Worm (Caenorhabditis elegans): ENCODE measurements around the gene jmjd-3.3.
A peak's percentile ranks its signal among the peaks of the same experiment; 100 is the strongest.

jmjd-3.3 gene

ce11 chrX:13399221-13399620 lies 37.0 kb upstream of the jmjd-3.3 start, which contains the start of gene F02C12.2:
Gene F02C12.2 (minus strand): TSS chrX:13399321.
- TF ChIP-seq lsy-2 (tag; optimal IDR thresholded peaks at IDR 0.05): no peak
- TF ChIP-seq M03D4.4 (tag; optimal IDR thresholded peaks at IDR 0.05): no peak
- TF ChIP-seq nhr-237 (tag; optimal IDR thresholded peaks at IDR 0.05): no peak
- TF ChIP-seq mab-5 (tag; optimal IDR thresholded peaks at IDR 0.05): no peak
- TF ChIP-seq snpc-4 (tag; optimal IDR thresholded peaks at IDR 0.05): no peak
- TF ChIP-seq cnd-1 (tag; optimal IDR thresholded peaks at IDR 0.05): no peak
- no peak for TF ChIP-seq ces-1 (GFP tag; optimal IDR thresholded peaks at IDR 0.05)
- no peak for TF ChIP-seq ztf-11 (tag; optimal IDR thresholded peaks at IDR 0.05)
- TF ChIP-seq nhr-2 (tag; optimal IDR thresholded peaks at IDR 0.05): no peak
- TF ChIP-seq sptf-1 (tag; optimal IDR thresholded peaks at IDR 0.05): no peak
- TF ChIP-seq hlh-1 (tag; optimal IDR thresholded peaks at IDR 0.05): no peak
- no peak for TF ChIP-seq pha-4 (tag; optimal IDR thresholded peaks at IDR 0.05)
- no peak for TF ChIP-seq sem-2 (GFP tag; optimal IDR thresholded peaks at IDR 0.05)
- TF ChIP-seq lin-32 (GFP tag; optimal IDR thresholded peaks at IDR 0.05): no peak
- no peak for TF ChIP-seq ham-2 (GFP tag; optimal IDR thresholded peaks at IDR 0.05)
- no peak for TF ChIP-seq unc-62 (GFP tag; optimal IDR thresholded peaks at IDR 0.05)
- TF ChIP-seq zip-8 (tag; optimal IDR thresholded peaks at IDR 0.05): no peak
- no peak for TF ChIP-seq drap-1 (GFP tag; optimal IDR thresholded peaks at IDR 0.05)
- TF ChIP-seq lin-13 (tag; optimal IDR thresholded peaks at IDR 0.05): no peak

- TF ChIP-seq pha-4 (tag; optimal IDR thresholded peaks at IDR 0.05) (peak; percentile 35), ztf-11 (tag; optimal IDR thresholded peaks at IDR 0.05) (no peak), M03D4.4 (tag; optimal IDR thresholded peaks at IDR 0.05) (no peak), unc-62 (GFP tag; optimal IDR thresholded peaks at IDR 0.05) (no peak), hlh-1 (tag; optimal IDR thresholded peaks at IDR 0.05) (no peak), ceh-83 (GFP tag; optimal IDR thresholded peaks at IDR 0.05) (no peak)
Measured at ce11 chrX:13401311-13401710, 34.9 kb upstream of the jmjd-3.3 start.

DNA sequence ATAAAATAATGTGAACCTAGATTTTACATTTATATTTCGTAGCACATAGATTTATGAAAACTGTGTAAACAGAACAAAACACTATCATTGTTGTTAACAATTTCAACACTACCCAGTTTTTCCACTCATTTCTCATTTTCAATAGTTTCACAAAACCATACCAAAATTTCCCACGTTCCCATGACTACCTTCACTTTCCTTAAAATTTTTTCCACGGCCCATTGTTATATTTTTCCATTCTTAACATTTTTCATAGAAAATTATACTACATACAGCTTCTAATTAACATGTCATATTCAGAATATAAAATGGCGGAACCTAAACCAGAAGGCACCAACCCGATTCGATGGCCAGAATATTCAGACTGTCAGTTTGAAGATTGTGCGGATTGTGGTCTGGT lies 34.4 kb upstream of the jmjd-3.3 start, which contains the start of gene F02C12.1:
Gene F02C12.1, plus strand, starts transcription at position 301 of the 400 bp plus-strand sequence.
- no peak for TF ChIP-seq nhr-2 (tag; optimal IDR thresholded peaks at IDR 0.05)
- no peak for TF ChIP-seq nhr-237 (tag; optimal IDR thresholded peaks at IDR 0.05)
- no peak for TF ChIP-seq nhr-28 (tag; optimal IDR thresholded peaks at IDR 0.05)
- no peak for TF ChIP-seq zip-8 (tag; optimal IDR thresholded peaks at IDR 0.05)
- no peak for TF ChIP-seq drap-1 (GFP tag; optimal IDR thresholded peaks at IDR 0.05)
- TF ChIP-seq nhr-12 (tag; optimal IDR thresholded peaks at IDR 0.05): no peak
- TF ChIP-seq tbx-8 (GFP tag; optimal IDR thresholded peaks at IDR 0.05): no peak
- no peak for TF ChIP-seq mab-5 (tag; optimal IDR thresholded peaks at IDR 0.05)
- no peak for TF ChIP-seq ceh-43 (GFP tag; optimal IDR thresholded peaks at IDR 0.05)
- TF ChIP-seq nhr-76 (tag; optimal IDR thresholded peaks at IDR 0.05): no peak
- TF ChIP-seq mep-1 (tag; optimal IDR thresholded peaks at IDR 0.05): no peak
- no peak for TF ChIP-seq ceh-39 (tag; optimal IDR thresholded peaks at IDR 0.05)
- TF ChIP-seq lin-13 (tag; optimal IDR thresholded peaks at IDR 0.05): no peak
- no peak for TF ChIP-seq sem-2 (GFP tag; optimal IDR thresholded peaks at IDR 0.05)
- TF ChIP-seq bed-3 (GFP tag; optimal IDR thresholded peaks at IDR 0.05): no peak
- no peak for TF ChIP-seq M03D4.4 (tag; optimal IDR thresholded peaks at IDR 0.05)
- TF ChIP-seq ces-1 (GFP tag; optimal IDR thresholded peaks at IDR 0.05): no peak
- TF ChIP-seq elt-1 (tag; optimal IDR thresholded peaks at IDR 0.05; ENCODE audit: borderline replicate concordance, insufficient read depth): no peak
- no peak for TF ChIP-seq elt-3 (tag; optimal IDR thresholded peaks at IDR 0.05)

DNA sequence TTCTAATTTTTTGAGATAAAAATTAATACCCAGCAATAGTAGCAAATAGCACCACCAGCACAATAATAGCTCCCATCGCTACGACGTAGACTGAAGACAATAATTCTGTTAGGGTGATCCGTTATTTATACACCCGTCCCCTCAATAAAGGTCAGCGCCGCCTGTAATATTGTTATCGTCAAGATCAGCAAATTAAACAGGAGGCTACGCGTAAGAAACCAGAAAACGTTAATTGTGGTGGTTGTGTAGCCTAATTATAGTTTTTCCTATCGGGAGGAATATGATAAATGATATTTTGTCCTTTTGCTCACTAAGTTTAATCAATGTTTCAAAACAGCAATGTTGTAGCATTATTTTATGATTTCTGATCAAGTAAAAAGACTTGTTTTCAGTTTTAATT lies 26.7 kb upstream of the jmjd-3.3 start, which contains the start of the genes cyp-13B1 and C29F7.1:
Gene cyp-13B1, minus strand, starts transcription at position 101 of the 400 bp plus-strand sequence.
Gene C29F7.1, plus strand, starts transcription at position 394 of the 400 bp plus-strand sequence.
- no peak for TF ChIP-seq mab-5 (tag; optimal IDR thresholded peaks at IDR 0.05)
- no peak for TF ChIP-seq bed-3 (GFP tag; optimal IDR thresholded peaks at IDR 0.05)
- TF ChIP-seq nhr-28 (tag; optimal IDR thresholded peaks at IDR 0.05): no peak
- TF ChIP-seq ceh-43 (GFP tag; optimal IDR thresholded peaks at IDR 0.05): no peak
- TF ChIP-seq nhr-76 (tag; optimal IDR thresholded peaks at IDR 0.05): no peak
- no peak for TF ChIP-seq lsy-2 (tag; optimal IDR thresholded peaks at IDR 0.05)
- TF ChIP-seq mep-1 (tag; optimal IDR thresholded peaks at IDR 0.05): no peak
- TF ChIP-seq drap-1 (GFP tag; optimal IDR thresholded peaks at IDR 0.05): no peak
- TF ChIP-seq M03D4.4 (tag; optimal IDR thresholded peaks at IDR 0.05): no peak

- TF ChIP-seq unc-120 (tag; optimal IDR thresholded peaks at IDR 0.05; ENCODE audit: poor library complexity, severe bottlenecking) (no peak), lin-32 (GFP tag; optimal IDR thresholded peaks at IDR 0.05) (no peak), M03D4.4 (tag; optimal IDR thresholded peaks at IDR 0.05) (no peak), unc-62 (GFP tag; optimal IDR thresholded peaks at IDR 0.05) (no peak), sem-2 (GFP tag; optimal IDR thresholded peaks at IDR 0.05) (no peak), zip-8 (tag; optimal IDR thresholded peaks at IDR 0.05) (no peak), ceh-39 (tag; optimal IDR thresholded peaks at IDR 0.05) (no peak), snpc-4 (tag; optimal IDR thresholded peaks at IDR 0.05) (no peak), ces-1 (GFP tag; optimal IDR thresholded peaks at IDR 0.05) (no peak), lsy-2 (tag; optimal IDR thresholded peaks at IDR 0.05) (no peak), nhr-2 (tag; optimal IDR thresholded peaks at IDR 0.05) (no peak)
Measured at ce11 chrX:13411306-13411705, 24.9 kb upstream of the jmjd-3.3 start.
